Worm (Caenorhabditis elegans) whole organism, L1 larva: ENCODE measurements around the gene vav-1.

Experiments
- C04F5.9 ChIP-seq: sonication (generic microtip); optimal IDR thresholded peaks from 2 replicates; lab custom pipeline; 2016; ENCODE audit warnings: missing genetic modification characterization, missing compliant biosample characterization
- Y116A8C.19 ChIP-seq: sonication (generic microtip); optimal IDR thresholded peaks from 2 replicates; lab custom pipeline; 2016; ENCODE audit warnings: missing compliant biosample characterization, missing genetic modification characterization, borderline replicate concordance
- aha-1 ChIP-seq: fragments of 150-350 bp; optimal IDR thresholded peaks from 2 replicates; lab custom pipeline; 2014; ENCODE audit warnings: missing biosample characterization, missing genetic modification characterization
- alr-1 ChIP-seq: fragments of 200-800 bp; sonication (Bioruptor generic); optimal IDR thresholded peaks from 2 replicates; lab custom pipeline; 2018; ENCODE audit warnings: borderline replicate concordance, mild to moderate bottlenecking, missing genetic modification characterization, missing compliant biosample characterization
- aly-2 ChIP-seq: fragments of 150-350 bp; optimal IDR thresholded peaks from 2 replicates; lab custom pipeline; 2014; ENCODE audit warnings: missing biosample characterization, missing genetic modification characterization
- ama-1 ChIP-seq: fragments of 150-350 bp; optimal IDR thresholded peaks from 2 replicates; lab custom pipeline; 2014
- ceh-63 ChIP-seq: fragments of 200-800 bp; sonication (Bioruptor generic); optimal IDR thresholded peaks from 2 replicates; lab custom pipeline; 2018; ENCODE audit warnings: mild to moderate bottlenecking, missing genetic modification characterization, missing compliant biosample characterization
- ceh-88 ChIP-seq: fragments of 200-800 bp; sonication (Bioruptor generic); IDR thresholded peaks from 2 replicates; pipeline ENCODE4 v1.3.6; 2022; ENCODE audit warnings: missing genetic modification characterization, missing compliant biosample characterization
- dpl-1 ChIP-seq, 3 experiments: fragments of 150-350 bp in 2 of 3; sonication (generic microtip) in 1 of 3; optimal IDR thresholded peaks; 2 replicates each; lab custom pipeline; 2014 to 2017; ENCODE audit warnings: missing biosample characterization in 3 of 3, missing genetic modification characterization in 3 of 3, missing genetic modification reagents in 3 of 3
- egl-13 ChIP-seq: sonication (generic microtip); optimal IDR thresholded peaks from 2 replicates; lab custom pipeline; 2016; ENCODE audit warnings: missing genotype, missing genetic modification reagents, missing genetic modification characterization, missing compliant biosample characterization
- elt-2 ChIP-seq: sonication (generic microtip); optimal IDR thresholded peaks from 2 replicates; lab custom pipeline; 2016; ENCODE audit warnings: missing genetic modification characterization, mild to moderate bottlenecking, inconsistent platforms, missing compliant biosample characterization, missing genetic modification reagents
- fkh-10 ChIP-seq: sonication (generic microtip); optimal IDR thresholded peaks from 2 replicates; lab custom pipeline; 2017; ENCODE audit warnings: missing biosample characterization, missing genetic modification reagents, missing genetic modification characterization
- fkh-4 ChIP-seq: sonication (generic microtip); optimal IDR thresholded peaks from 2 replicates; lab custom pipeline; 2016; ENCODE audit warnings: missing compliant biosample characterization, missing genetic modification characterization, borderline replicate concordance
- grh-1 ChIP-seq: fragments of 200-800 bp; sonication (Bioruptor generic); IDR thresholded peaks from 2 replicates; pipeline ENCODE4 v1.3.6; 2022; ENCODE audit warnings: missing genetic modification reagents, missing genetic modification characterization, missing compliant biosample characterization
- hlh-17 ChIP-seq: fragments of 200-800 bp; sonication (Bioruptor generic); optimal IDR thresholded peaks from 2 replicates; lab custom pipeline; 2018; ENCODE audit warnings: missing genetic modification characterization, mild to moderate bottlenecking, missing compliant biosample characterization, moderate library complexity, borderline replicate concordance
- hpl-2 ChIP-seq: fragments of 150-350 bp; optimal IDR thresholded peaks from 2 replicates; lab custom pipeline; 2014; ENCODE audit warnings: missing biosample characterization, missing genetic modification reagents, missing genetic modification characterization
- irx-1 ChIP-seq: sonication (generic microtip); optimal IDR thresholded peaks from 2 replicates; lab custom pipeline; 2016; ENCODE audit warnings: missing genetic modification characterization, missing compliant biosample characterization
- isw-1 ChIP-seq: fragments of 200-800 bp; sonication (Bioruptor generic); IDR thresholded peaks from 2 replicates; pipeline ENCODE4 v1.3.6; 2022; ENCODE audit warnings: missing genetic modification characterization, missing compliant biosample characterization
- lin-13 ChIP-seq: fragments of 150-350 bp; optimal IDR thresholded peaks from 2 replicates; lab custom pipeline; 2014; ENCODE audit warnings: missing biosample characterization, missing genetic modification reagents, missing genetic modification characterization
- lin-14 ChIP-seq: fragments of 200-800 bp; sonication (Bioruptor generic); optimal IDR thresholded peaks from 2 replicates; lab custom pipeline; 2018; ENCODE audit warnings: mild to moderate bottlenecking, missing genetic modification characterization, moderate library complexity, missing compliant biosample characterization
- nhr-12 ChIP-seq: sonication (generic microtip); optimal IDR thresholded peaks from 2 replicates; lab custom pipeline; 2017; ENCODE audit warnings: missing biosample characterization, missing genetic modification characterization
- nhr-28 ChIP-seq: fragments of 150-350 bp; optimal IDR thresholded peaks from 2 replicates; lab custom pipeline; 2014; ENCODE audit warnings: missing biosample characterization, missing genetic modification characterization
- nhr-47 ChIP-seq: sonication (generic microtip); optimal IDR thresholded peaks from 2 replicates; lab custom pipeline; 2016; ENCODE audit warnings: mild to moderate bottlenecking, missing genetic modification characterization, moderate library complexity, missing compliant biosample characterization
- nhr-71 ChIP-seq: sonication (generic microtip); optimal IDR thresholded peaks from 2 replicates; lab custom pipeline; 2016; ENCODE audit warnings: mild to moderate bottlenecking, missing genetic modification characterization, moderate library complexity, missing compliant biosample characterization
- nhr-77 ChIP-seq: fragments of 150-350 bp; optimal IDR thresholded peaks from 2 replicates; lab custom pipeline; 2014; ENCODE audit warnings: missing biosample characterization, missing genetic modification characterization
- nhr-84 ChIP-seq: sonication (generic microtip); optimal IDR thresholded peaks from 2 replicates; lab custom pipeline; 2017; ENCODE audit warnings: missing biosample characterization, missing genetic modification characterization
- nhr-85 ChIP-seq: sonication (generic microtip); peaks from one replicate; lab custom pipeline; 2016; ENCODE audit warnings: missing genetic modification characterization, inconsistent platforms, missing compliant biosample characterization
- nhr-90 ChIP-seq: sonication (generic microtip); optimal IDR thresholded peaks from 2 replicates; lab custom pipeline; 2016; ENCODE audit warnings: mild to moderate bottlenecking, missing genetic modification characterization, missing compliant biosample characterization; ENCODE audit not compliant: poor library complexity
- pag-3 ChIP-seq: sonication (generic microtip); optimal IDR thresholded peaks from 2 replicates; lab custom pipeline; 2017; ENCODE audit warnings: missing genetic modification characterization, mild to moderate bottlenecking, missing compliant biosample characterization, antibody characterized with exemption, borderline replicate concordance; ENCODE audit not compliant: insufficient read depth
- pqm-1 ChIP-seq: sonication (generic microtip); optimal IDR thresholded peaks from 3 replicates; lab custom pipeline; 2017; ENCODE audit warnings: missing biosample characterization, missing genetic modification characterization
- snpc-4 ChIP-seq: fragments of 150-350 bp; optimal IDR thresholded peaks from 2 replicates; lab custom pipeline; 2014; ENCODE audit warnings: missing biosample characterization, missing genetic modification characterization
- sox-4 ChIP-seq: sonication (generic microtip); optimal IDR thresholded peaks from 2 replicates; lab custom pipeline; 2016; ENCODE audit warnings: missing genetic modification characterization, missing compliant biosample characterization
- sptf-1 ChIP-seq: fragments of 150-350 bp; optimal IDR thresholded peaks from 2 replicates; lab custom pipeline; 2014; ENCODE audit warnings: missing biosample characterization, missing genetic modification characterization
- unc-30 ChIP-seq: sonication (generic microtip); optimal IDR thresholded peaks from 2 replicates; lab custom pipeline; 2017; ENCODE audit warnings: missing biosample characterization, missing genetic modification characterization
- unc-62 ChIP-seq: fragments of 150-350 bp; optimal IDR thresholded peaks from 2 replicates; lab custom pipeline; 2014; ENCODE audit warnings: missing biosample characterization, missing genetic modification reagents, missing genetic modification characterization
- zip-4 ChIP-seq: fragments of 200-800 bp; sonication (Bioruptor generic); optimal IDR thresholded peaks from 2 replicates; lab custom pipeline; 2018; ENCODE audit warnings: mild to moderate bottlenecking, missing genetic modification characterization, moderate library complexity, missing compliant biosample characterization
- ztf-11 ChIP-seq, 2 experiments: sonication (generic microtip); optimal IDR thresholded peaks; 2 replicates each; lab custom pipeline; 2016 to 2017; ENCODE audit warnings: missing genetic modification characterization in 2 of 2, missing biosample characterization in 1 of 2, missing compliant biosample characterization in 1 of 2

The vav-1 gene

ce11 chrX:9264636-9265035 is 32.7 kb upstream of the vav-1 start (continued):
- TF ChIP-seq irx-1 (tag; lab: Kevin White, UChicago) (no peak), nhr-90 (tag; lab: Kevin White, UChicago) (peak; percentile 26), hpl-2 (GFP tag; lab: Kevin White, UChicago) (no peak), alr-1 (tag; lab: Kevin White, UChicago) (no peak), zip-4 (no peak), pqm-1 (tag; lab: Kevin White, UChicago) (no peak), egl-13 (tag; lab: Kevin White, UChicago) (no peak), aha-1 (tag; lab: Kevin White, UChicago) (no peak), Y116A8C.19 (tag; lab: Kevin White, UChicago) (no peak), aly-2 (tag; lab: Kevin White, UChicago) (no peak), unc-62 (GFP tag; lab: Kevin White, UChicago) (no peak), unc-30 (no peak), C04F5.9 (tag; lab: Kevin White, UChicago) (no peak), hlh-17 (GFP tag; lab: Kevin White, UChicago) (no peak), fkh-4 (tag; lab: Kevin White, UChicago) (no peak), ztf-11 (tag; optimal IDR thresholded peaks at IDR 0.05; lab: Kevin White, UChicago) (no peak), nhr-84 (tag; lab: Kevin White, UChicago) (no peak), nhr-12 (tag; lab: Kevin White, UChicago) (no peak), lin-13 (GFP tag; lab: Kevin White, UChicago) (no peak), fkh-10 (GFP tag; lab: Kevin White, UChicago) (no peak), ceh-63 (GFP tag; lab: Kevin White, UChicago) (no peak), nhr-77 (tag; lab: Kevin White, UChicago) (no peak), snpc-4 (tag; lab: Kevin White, UChicago) (no peak), nhr-85 (tag; lab: Kevin White, UChicago) (no peak), sox-4 (tag; lab: Kevin White, UChicago) (no peak), nhr-47 (tag; lab: Kevin White, UChicago) (no peak), grh-1 (GFP tag; lab: Robert Waterston, UW) (no peak), ceh-88 (GFP tag; lab: Robert Waterston, UW) (no peak), lin-14 (peak; percentile 71), sptf-1 (tag; lab: Kevin White, UChicago) (no peak), pag-3 (tag; lab: Kevin White, UChicago) (no peak), dpl-1 (GFP tag; optimal IDR thresholded peaks at IDR 0.05; lab: Kevin White, UChicago) (no peak), nhr-71 (tag; lab: Kevin White, UChicago) (peak; percentile 71)

ce11 chrX:9264231-9264630 is 32.3 kb upstream of the vav-1 start, which contains the start of gene F18G5.6:
F18G5.6 (minus strand) TSS chrX:9264331.
- TF ChIP-seq isw-1 (GFP tag; lab: Robert Waterston, UW) (no peak), nhr-28 (tag; lab: Kevin White, UChicago) (no peak), nhr-84 (tag; lab: Kevin White, UChicago) (no peak), sox-4 (tag; lab: Kevin White, UChicago) (no peak)

- TF ChIP-seq ama-1 (peak; percentile 61), elt-2 (tag; lab: Kevin White, UChicago) (peak; percentile 60), pqm-1 (tag; lab: Kevin White, UChicago) (no peak)
Measured at ce11 chrX:9261626-9262189, 29.8 kb upstream of the vav-1 start.
